Fruit fly (Drosophila melanogaster): ENCODE results near the gene CG31835.

CG31835 gene

dm6 chr2L:14701495-14701894 is 34.1 kb upstream of the CG31835 start (continued):
- peak; percentile 38 for TF ChIP-seq CG4707 (GFP tag; optimal IDR thresholded peaks at IDR 0.05)
- TF ChIP-seq ttk (GFP tag; IDR thresholded peaks at IDR 0.05): peak; percentile 67
- TF ChIP-seq CG7556 (GFP tag; optimal IDR thresholded peaks at IDR 0.05): peak; percentile 44
- peak; percentile 34 for TF ChIP-seq CG9437 (GFP tag; optimal IDR thresholded peaks at IDR 0.05)
- no peak for TF ChIP-seq Elba2 (GFP tag; optimal IDR thresholded peaks at IDR 0.05)
- TF ChIP-seq Sox102F (GFP tag; optimal IDR thresholded peaks at IDR 0.05): peak; percentile 84
- no peak for TF ChIP-seq CG4404 (GFP tag; IDR thresholded peaks at IDR 0.05)
- TF ChIP-seq cg (GFP tag; optimal IDR thresholded peaks at IDR 0.05): no peak
- peak; percentile 3 for TF ChIP-seq wek (GFP tag; optimal IDR thresholded peaks at IDR 0.05)
- peak; percentile 58 for TF ChIP-seq Ada2b (GFP tag; IDR thresholded peaks at IDR 0.05)
- peak; percentile 69 for TF ChIP-seq gsb-n (tag; optimal IDR thresholded peaks at IDR 0.05)
- TF ChIP-seq dimm (GFP tag; IDR thresholded peaks at IDR 0.05): peak; percentile 52
- TF ChIP-seq pzg (GFP tag; optimal IDR thresholded peaks at IDR 0.05): no peak
- no peak for TF ChIP-seq CG6254 (GFP tag; optimal IDR thresholded peaks at IDR 0.05)
- peak; percentile 2 for TF ChIP-seq phol (tag; optimal IDR thresholded peaks at IDR 0.05)
- peak; percentile 30 for TF ChIP-seq CG8290 (GFP tag; optimal IDR thresholded peaks at IDR 0.05)
- TF ChIP-seq CG8290 (tag; optimal IDR thresholded peaks at IDR 0.05): peak in 1 of 2 experiments; percentile 60
- TF ChIP-seq esg (GFP tag; conservative IDR thresholded peaks at IDR 0.05): peak; percentile 57
- peak; percentile 98 for TF ChIP-seq CG8388 (GFP tag; optimal IDR thresholded peaks at IDR 0.05)
- TF ChIP-seq CG8478 (optimal IDR thresholded peaks at IDR 0.05): no peak
- TF ChIP-seq repo (GFP tag; optimal IDR thresholded peaks at IDR 0.05): no peak
- TF ChIP-seq CG11696 (GFP tag; IDR thresholded peaks at IDR 0.05): no peak
- TF ChIP-seq CG2116 (GFP tag; optimal IDR thresholded peaks at IDR 0.05): peak; percentile 9
- TF ChIP-seq gem (tag; optimal IDR thresholded peaks at IDR 0.05): peak; percentile 82
- TF ChIP-seq Hsf (GFP tag; optimal IDR thresholded peaks at IDR 0.05): peak; percentile 13
- no peak for TF ChIP-seq h (optimal IDR thresholded peaks at IDR 0.05)
- peak; percentile 28 for TF ChIP-seq ac (GFP tag; optimal IDR thresholded peaks at IDR 0.05)
- no peak for TF ChIP-seq tll (GFP tag; optimal IDR thresholded peaks at IDR 0.05)
- TF ChIP-seq CG2202 (tag; optimal IDR thresholded peaks at IDR 0.05): peak; percentile 36
- TF ChIP-seq dm (GFP tag; optimal IDR thresholded peaks at IDR 0.05): no peak
- peak; percentile 80 for TF ChIP-seq vvl (GFP tag; IDR thresholded peaks at IDR 0.05)
- TF ChIP-seq CG12155 (GFP tag; optimal IDR thresholded peaks at IDR 0.05): peak; percentile 10
- TF ChIP-seq CG12942 (GFP tag; optimal IDR thresholded peaks at IDR 0.05): peak; percentile 18
- peak; percentile 15 for TF ChIP-seq CG3065 (GFP tag; optimal IDR thresholded peaks at IDR 0.05)

- TF ChIP-seq ind (GFP tag; optimal IDR thresholded peaks at IDR 0.05) (peak; percentile 74), Nf-YC (tag; optimal IDR thresholded peaks at IDR 0.05) (peak; percentile 60), CG17385 (GFP tag; optimal IDR thresholded peaks at IDR 0.05) (no peak), CG16779 (GFP tag; IDR thresholded peaks at IDR 0.05) (peak; percentile 59; the same call in 1 of the 2 replicates), CG11696 (GFP tag; IDR thresholded peaks at IDR 0.05) (0 out of 2 replicates have a peak, but pooled peaks have one; percentile 28), CG3407 (GFP tag; optimal IDR thresholded peaks at IDR 0.05) (no peak), CG15269 (tag; optimal IDR thresholded peaks at IDR 0.05) (peak; percentile 51), Taf1 (GFP tag; IDR thresholded peaks at IDR 0.05) (0 out of 2 replicates have a peak, but pooled peaks have one; percentile 45), tll (GFP tag; optimal IDR thresholded peaks at IDR 0.05) (peak in 1 of 2 experiments; percentile 37), CG10654 (GFP tag; optimal IDR thresholded peaks at IDR 0.05) (peak; percentile 59), CG11085 (GFP tag; IDR thresholded peaks at IDR 0.05) (peak; percentile 78), Hr39 (optimal IDR thresholded peaks at IDR 0.05) (no peak), NfI (GFP tag; optimal IDR thresholded peaks at IDR 0.05) (peak; percentile 81), ci (GFP tag; IDR thresholded peaks at IDR 0.05) (peak; percentile 83), cato (GFP tag; optimal IDR thresholded peaks at IDR 0.05; ENCODE audit: borderline replicate concordance) (no peak), HHEX (GFP tag; optimal IDR thresholded peaks at IDR 0.05) (peak; percentile 29), CG4707 (GFP tag; optimal IDR thresholded peaks at IDR 0.05) (no peak), CG8924 (tag; optimal IDR thresholded peaks at IDR 0.05) (no peak), vnd (GFP tag; IDR thresholded peaks at IDR 0.05; ENCODE audit: partially characterized antibody) (no peak), tap (tag; optimal IDR thresholded peaks at IDR 0.05) (no peak), Ptx1 (GFP tag; IDR thresholded peaks at IDR 0.05) (peak; percentile 84), gcm (GFP tag; optimal IDR thresholded peaks at IDR 0.05) (no peak)
Observed at dm6 chr2L:14706194-14706593, 29.4 kb upstream of the CG31835 start.
